Fruit fly (Drosophila melanogaster) whole organism, prepupa: Measurements from ENCODE around the gene CG2260.
A peak's percentile ranks its signal among the peaks of the same experiment; 100 is the strongest.

Experiments used
- Blimp-1 ChIP-seq: fragments of 200-800 bp; sonication (Bioruptor generic); optimal IDR thresholded peaks from 3 replicates; lab custom pipeline; 2017; ENCODE audit warnings: missing biosample characterization, missing genetic modification characterization, mild to moderate bottlenecking, moderate library complexity, missing genetic modification reagents
- CG10669 ChIP-seq: fragments of 200-800 bp; sonication (Bioruptor generic); optimal IDR thresholded peaks from 3 replicates; lab custom pipeline; 2018; ENCODE audit warnings: missing biosample characterization, mild to moderate bottlenecking, missing genetic modification characterization, moderate library complexity
- CG11762 ChIP-seq: fragments of 200-800 bp; sonication (Bioruptor generic); optimal IDR thresholded peaks from 3 replicates; lab custom pipeline; 2016; ENCODE audit warnings: missing biosample characterization, missing genetic modification characterization; ENCODE audit not compliant: insufficient read depth
- CG11902 ChIP-seq: fragments of 200-800 bp; sonication (Bioruptor generic); optimal IDR thresholded peaks from 3 replicates; lab custom pipeline; 2016; ENCODE audit warnings: missing biosample characterization, missing genetic modification characterization
- CG15336 ChIP-seq: fragments of 200-800 bp; sonication (Bioruptor generic); IDR thresholded peaks from 2 replicates; pipeline ENCODE4 v1.3.6; 2022; ENCODE audit warnings: missing biosample characterization, missing genetic modification characterization
- CG1621 ChIP-seq: fragments of 200-800 bp; sonication (Bioruptor generic); optimal IDR thresholded peaks from 3 replicates; lab custom pipeline; 2018; ENCODE audit warnings: missing biosample characterization, mild to moderate bottlenecking, missing genetic modification characterization
- CG16779 ChIP-seq: fragments of 200-800 bp; sonication (Bioruptor generic); optimal IDR thresholded peaks from 3 replicates; lab custom pipeline; 2017; ENCODE audit warnings: missing biosample characterization, mild to moderate bottlenecking, missing genetic modification characterization
- CG3032 ChIP-seq: fragments of 200-800 bp; optimal IDR thresholded peaks from 2 replicates; lab custom pipeline; 2019; ENCODE audit warnings: missing biosample characterization, mild to moderate bottlenecking, missing genetic modification characterization, moderate library complexity
- CG32006 ChIP-seq: fragments of 200-800 bp; sonication (Bioruptor generic); optimal IDR thresholded peaks from 3 replicates; lab custom pipeline; 2017; ENCODE audit warnings: missing biosample characterization, mild to moderate bottlenecking, missing genetic modification characterization
- CG34406 ChIP-seq: fragments of 200-800 bp; sonication (Bioruptor generic); optimal IDR thresholded peaks from 3 replicates; lab custom pipeline; 2016; ENCODE audit warnings: missing biosample characterization, missing genetic modification characterization
- CG4318 ChIP-seq: fragments of 200-800 bp; sonication (Bioruptor generic); optimal IDR thresholded peaks from 3 replicates; lab custom pipeline; 2017; ENCODE audit warnings: missing biosample characterization, mild to moderate bottlenecking, missing genetic modification characterization
- CG6163 ChIP-seq: fragments of 200-800 bp; sonication (Bioruptor generic); IDR thresholded peaks from 3 replicates; pipeline ENCODE4 v1.3.6; 2022; ENCODE audit warnings: missing biosample characterization, missing genetic modification characterization
- CG6276 ChIP-seq: fragments of 200-800 bp; sonication (Bioruptor generic); optimal IDR thresholded peaks from 2 replicates; lab custom pipeline; 2017; ENCODE audit warnings: missing biosample characterization, mild to moderate bottlenecking, missing genetic modification characterization
- CG6808 ChIP-seq: fragments of 200-800 bp; sonication (Bioruptor generic); optimal IDR thresholded peaks from 3 replicates; lab custom pipeline; 2017; ENCODE audit warnings: missing biosample characterization, missing genetic modification characterization, mild to moderate bottlenecking, moderate library complexity, missing genetic modification reagents
- CG6854 ChIP-seq: fragments of 200-800 bp; sonication (Bioruptor generic); optimal IDR thresholded peaks from 2 replicates; lab custom pipeline; 2017; ENCODE audit warnings: missing biosample characterization, mild to moderate bottlenecking, missing genetic modification characterization
- CG7368 ChIP-seq: fragments of 200-800 bp; sonication (Bioruptor generic); optimal IDR thresholded peaks from 3 replicates; lab custom pipeline; 2016; ENCODE audit warnings: missing biosample characterization, missing genetic modification characterization
- CG8119 ChIP-seq: fragments of 200-800 bp; sonication (Bioruptor generic); IDR thresholded peaks from 3 replicates; pipeline ENCODE4 v1.3.6; 2022; ENCODE audit warnings: missing biosample characterization, missing genetic modification characterization
- CG8319 ChIP-seq: fragments of 200-800 bp; sonication (Bioruptor generic); optimal IDR thresholded peaks from 3 replicates; lab custom pipeline; 2016; ENCODE audit warnings: missing biosample characterization, missing genetic modification characterization
- CG8632 ChIP-seq: fragments of 200-800 bp; sonication (Bioruptor generic); optimal IDR thresholded peaks from 3 replicates; lab custom pipeline; 2016; ENCODE audit warnings: missing biosample characterization, missing genetic modification characterization
- CG9139 ChIP-seq: fragments of 200-800 bp; sonication (Bioruptor generic); optimal IDR thresholded peaks from 3 replicates; lab custom pipeline; 2017; ENCODE audit warnings: missing biosample characterization, mild to moderate bottlenecking, missing genetic modification characterization
- Eip75B ChIP-seq: fragments of 200-800 bp; sonication (Bioruptor generic); optimal IDR thresholded peaks from 3 replicates; lab custom pipeline; 2016; ENCODE audit warnings: missing biosample characterization, missing genetic modification characterization
- Eip78C ChIP-seq: fragments of 200-800 bp; sonication (Bioruptor generic); peaks from one replicate; lab custom pipeline; 2016; ENCODE audit warnings: missing biosample characterization, missing genetic modification characterization
- Ets21C ChIP-seq: fragments of 200-800 bp; sonication (Bioruptor generic); optimal IDR thresholded peaks from 3 replicates; lab custom pipeline; 2016; ENCODE audit warnings: missing biosample characterization, missing genetic modification characterization
- Ets96B ChIP-seq: fragments of 200-800 bp; optimal IDR thresholded peaks from 2 replicates; lab custom pipeline; 2019; ENCODE audit warnings: missing biosample characterization, mild to moderate bottlenecking, missing genetic modification characterization, moderate library complexity
- Hr38 ChIP-seq: sonication (Bioruptor generic); optimal IDR thresholded peaks from 2 replicates; lab custom pipeline; 2016; ENCODE audit warnings: missing biosample characterization, missing genetic modification characterization
- Hr39 ChIP-seq: fragments of 200-800 bp; sonication (Bioruptor generic); optimal IDR thresholded peaks from 2 replicates; lab custom pipeline; 2016; ENCODE audit warnings: missing biosample characterization, missing genetic modification characterization
- Hr4 ChIP-seq: fragments of 200-800 bp; sonication (Bioruptor generic); optimal IDR thresholded peaks from 3 replicates; lab custom pipeline; 2016; ENCODE audit warnings: missing biosample characterization, missing genetic modification characterization
- Lpt ChIP-seq: fragments of 200-800 bp; sonication (Bioruptor generic); optimal IDR thresholded peaks from 3 replicates; lab custom pipeline; 2016; ENCODE audit warnings: missing biosample characterization, missing genetic modification characterization
- Met ChIP-seq: fragments of 200-800 bp; sonication (Bioruptor generic); optimal IDR thresholded peaks from 3 replicates; lab custom pipeline; 2016; ENCODE audit warnings: missing biosample characterization, missing genetic modification characterization
- OdsH ChIP-seq: fragments of 200-800 bp; sonication (Bioruptor generic); optimal IDR thresholded peaks from 3 replicates; lab custom pipeline; 2016; ENCODE audit warnings: missing biosample characterization, missing genetic modification characterization
- Smox ChIP-seq: fragments of 200-800 bp; sonication (Bioruptor generic); optimal IDR thresholded peaks from 3 replicates; lab custom pipeline; 2016; ENCODE audit warnings: missing biosample characterization, missing genetic modification characterization
- Sox102F ChIP-seq: fragments of 200-800 bp; sonication (Bioruptor generic); optimal IDR thresholded peaks from 2 replicates; lab custom pipeline; 2016; ENCODE audit warnings: missing biosample characterization, mild to moderate bottlenecking, missing genetic modification characterization
- Sox14 ChIP-seq: fragments of 200-800 bp; sonication (Bioruptor generic); optimal IDR thresholded peaks from 3 replicates; lab custom pipeline; 2016; ENCODE audit warnings: missing biosample characterization, missing genetic modification characterization
- Sox15 ChIP-seq: fragments of 200-800 bp; sonication (Bioruptor generic); optimal IDR thresholded peaks from 3 replicates; lab custom pipeline; 2016; ENCODE audit warnings: missing biosample characterization, missing genetic modification characterization
- achi ChIP-seq: fragments of 200-800 bp; sonication (Bioruptor generic); optimal IDR thresholded peaks from 3 replicates; lab custom pipeline; 2016; ENCODE audit warnings: missing biosample characterization, missing genetic modification characterization
- acj6 ChIP-seq: fragments of 200-800 bp; sonication (Bioruptor generic); optimal IDR thresholded peaks from 3 replicates; lab custom pipeline; 2016; ENCODE audit warnings: missing biosample characterization, missing genetic modification characterization
- cyc ChIP-seq: fragments of 200-800 bp; sonication (Bioruptor generic); optimal IDR thresholded peaks from 3 replicates; lab custom pipeline; 2016; ENCODE audit warnings: missing biosample characterization, missing genetic modification characterization
- dac ChIP-seq: fragments of 200-800 bp; sonication (Bioruptor generic); optimal IDR thresholded peaks from 2 replicates; lab custom pipeline; 2017; ENCODE audit warnings: missing biosample characterization, mild to moderate bottlenecking, missing genetic modification characterization
- dsx ChIP-seq: fragments of 200-800 bp; optimal IDR thresholded peaks from 3 replicates; lab custom pipeline; 2019; ENCODE audit warnings: missing biosample characterization, mild to moderate bottlenecking, missing genetic modification characterization, moderate library complexity; ENCODE audit not compliant: poor library complexity, severe bottlenecking
- esn ChIP-seq: fragments of 200-800 bp; sonication (Bioruptor generic); optimal IDR thresholded peaks from 2 replicates; lab custom pipeline; 2016; ENCODE audit warnings: missing biosample characterization, mild to moderate bottlenecking, missing genetic modification characterization, moderate library complexity
- fd59A ChIP-seq: fragments of 200-800 bp; sonication (Bioruptor generic); optimal IDR thresholded peaks from 2 replicates; lab custom pipeline; 2017; ENCODE audit warnings: missing biosample characterization, mild to moderate bottlenecking, missing genetic modification characterization, missing genetic modification reagents
- fd85E ChIP-seq: fragments of 200-800 bp; sonication (Bioruptor generic); optimal IDR thresholded peaks from 3 replicates; lab custom pipeline; 2016; ENCODE audit warnings: missing biosample characterization, missing genetic modification characterization
- fkh ChIP-seq: fragments of 200-800 bp; sonication (Bioruptor generic); optimal IDR thresholded peaks from 3 replicates; lab custom pipeline; 2017; ENCODE audit warnings: missing biosample characterization, mild to moderate bottlenecking, missing genetic modification characterization, moderate library complexity
- lz ChIP-seq: fragments of 200-800 bp; sonication (Bioruptor generic); optimal IDR thresholded peaks from 3 replicates; lab custom pipeline; 2016; ENCODE audit warnings: missing biosample characterization, missing genetic modification characterization
- net ChIP-seq: fragments of 200-800 bp; sonication (Bioruptor generic); optimal IDR thresholded peaks from 3 replicates; lab custom pipeline; 2016; ENCODE audit warnings: missing biosample characterization, missing genetic modification characterization
- salr ChIP-seq, 2 experiments: fragments of 200-800 bp; sonication (Bioruptor generic); optimal IDR thresholded peaks; 3 replicates each; lab custom pipeline; 2016 to 2018; ENCODE audit warnings: missing biosample characterization in 2 of 2, missing genetic modification characterization in 2 of 2, mild to moderate bottlenecking in 1 of 2
- spab ChIP-seq: fragments of 200-800 bp; sonication (Bioruptor generic); optimal IDR thresholded peaks from 2 replicates; lab custom pipeline; 2017; ENCODE audit warnings: missing biosample characterization, mild to moderate bottlenecking, missing genetic modification characterization, missing genetic modification reagents
- ss ChIP-seq, 2 experiments: fragments of 200-800 bp; sonication (Bioruptor generic); optimal IDR thresholded peaks; 2 replicates in 1 of 2; 3 replicates in 1 of 2; lab custom pipeline; 2017 to 2018; ENCODE audit warnings: mild to moderate bottlenecking in 2 of 2, missing biosample characterization in 2 of 2, missing genetic modification characterization in 2 of 2, moderate library complexity in 1 of 2
- topi ChIP-seq: fragments of 200-800 bp; sonication (Bioruptor generic); optimal IDR thresholded peaks from 3 replicates; lab custom pipeline; 2016; ENCODE audit warnings: missing biosample characterization, missing genetic modification characterization
- vri ChIP-seq: fragments of 200-800 bp; sonication (Bioruptor generic); optimal IDR thresholded peaks from 3 replicates; lab custom pipeline; 2016; ENCODE audit warnings: missing biosample characterization, mild to moderate bottlenecking, missing genetic modification characterization

CG2260 gene

dm6 chrX:8101479-8102198 is 19.3 kb downstream of the CG2260 start, which contains the start of gene CG2258:
TSS of gene CG2258 (minus strand) at chrX:8102095.
- peak; percentile 87 for TF ChIP-seq CG3032
- peak; percentile 69 for TF ChIP-seq CG11902 (GFP tag; lab: Kevin White, UChicago)
- TF ChIP-seq CG6808 (GFP tag; lab: Kevin White, UChicago): peak; percentile 88
- TF ChIP-seq cyc: peak; percentile 75
- TF ChIP-seq Ets21C (GFP tag; lab: Kevin White, UChicago): peak; percentile 43
- peak; percentile 75 for TF ChIP-seq Sox102F (GFP tag; lab: Kevin White, UChicago)
- peak; percentile 75 for TF ChIP-seq CG7368
- peak; percentile 92 for TF ChIP-seq dsx (GFP tag; lab: Kevin White, UChicago)
- peak; percentile 90 for TF ChIP-seq Sox14 (GFP tag; lab: Kevin White, UChicago)
- no peak for TF ChIP-seq Smox (GFP tag; lab: Kevin White, UChicago)
- peak; percentile 86 to 93 for TF ChIP-seq ss (GFP tag; optimal IDR thresholded peaks at IDR 0.05; lab: Kevin White, UChicago)
- TF ChIP-seq OdsH (GFP tag; lab: Kevin White, UChicago): peak; percentile 94
- peak; percentile 85 for TF ChIP-seq Hr4 (GFP tag; lab: Kevin White, UChicago)
- peak; percentile 72 for TF ChIP-seq CG11762 (GFP tag; lab: Kevin White, UChicago)
- peak; percentile 57 for TF ChIP-seq CG16779 (tag; lab: Kevin White, UChicago)
- peak; percentile 94 for TF ChIP-seq CG32006 (GFP tag; lab: Kevin White, UChicago)
- peak; percentile 86 for TF ChIP-seq dac (GFP tag; lab: Kevin White, UChicago)
- TF ChIP-seq Ets96B (tag; lab: Kevin White, UChicago): peak; percentile 90
- TF ChIP-seq CG8119: peak; percentile 97
- peak; percentile 74 for TF ChIP-seq lz
- no peak for TF ChIP-seq CG6854
- peak; percentile 61 for TF ChIP-seq vri (GFP tag; lab: Kevin White, UChicago)
- TF ChIP-seq CG34406 (GFP tag; lab: Kevin White, UChicago): peak; percentile 80
- TF ChIP-seq Blimp-1 (GFP tag; lab: Kevin White, UChicago): peak; percentile 24
- TF ChIP-seq CG1621 (tag; lab: Kevin White, UChicago): peak; percentile 89
- TF ChIP-seq CG9139 (GFP tag; lab: Kevin White, UChicago): peak; percentile 75
- peak; percentile 92 for TF ChIP-seq acj6 (GFP tag; lab: Kevin White, UChicago)
- TF ChIP-seq CG8632 (GFP tag; lab: Kevin White, UChicago): peak; percentile 80
- peak; percentile 71 for TF ChIP-seq Hr38 (GFP tag; lab: Kevin White, UChicago)
- TF ChIP-seq Sox15 (GFP tag; lab: Kevin White, UChicago): peak; percentile 74
- peak; percentile 97 for TF ChIP-seq Eip78C
- peak; percentile 82 to 88 for TF ChIP-seq salr (GFP tag; optimal IDR thresholded peaks at IDR 0.05; lab: Kevin White, UChicago)
- TF ChIP-seq fkh (GFP tag; lab: Kevin White, UChicago): peak; percentile 89
- peak; percentile 83 for TF ChIP-seq topi (GFP tag; lab: Kevin White, UChicago)
- TF ChIP-seq Hr39 (GFP tag; lab: Kevin White, UChicago): peak; percentile 75
- peak; percentile 90 for TF ChIP-seq Lpt (GFP tag; lab: Kevin White, UChicago)
- TF ChIP-seq fd59A (GFP tag; lab: Kevin White, UChicago): peak; percentile 85
- TF ChIP-seq net (GFP tag; lab: Kevin White, UChicago): peak; percentile 93
- TF ChIP-seq CG15336 (GFP tag; lab: Robert Waterston, UW): peak; percentile 97
- peak; percentile 90 for TF ChIP-seq CG10669 (GFP tag; lab: Kevin White, UChicago)
- TF ChIP-seq CG6276 (GFP tag; lab: Kevin White, UChicago): peak; percentile 92
- peak; percentile 82 for TF ChIP-seq Met
- peak; percentile 95 for TF ChIP-seq CG6163 (GFP tag; lab: Robert Waterston, UW)
- TF ChIP-seq achi: peak; percentile 90
- TF ChIP-seq Eip75B: peak; percentile 60
- peak; percentile 84 for TF ChIP-seq CG4318
- TF ChIP-seq CG8319 (GFP tag; lab: Kevin White, UChicago): peak; percentile 64
- peak; percentile 54 for TF ChIP-seq fd85E (GFP tag; lab: Kevin White, UChicago)
- peak; percentile 84 for TF ChIP-seq spab (GFP tag; lab: Kevin White, UChicago)
- peak; percentile 80 for TF ChIP-seq esn (GFP tag; lab: Kevin White, UChicago)
